Fruit fly (Drosophila melanogaster) whole organism, prepupa: Measurements from ENCODE around the gene AIMP2.

ENCODE experiments used
- CG10669 ChIP-seq: fragments of 200-800 bp; sonication (Bioruptor generic); optimal IDR thresholded peaks from 3 replicates; lab custom pipeline; 2018; ENCODE audit warnings: missing biosample characterization, mild to moderate bottlenecking, missing genetic modification characterization, moderate library complexity
- CG11762 ChIP-seq: fragments of 200-800 bp; sonication (Bioruptor generic); optimal IDR thresholded peaks from 3 replicates; lab custom pipeline; 2016; ENCODE audit warnings: missing biosample characterization, missing genetic modification characterization; ENCODE audit not compliant: insufficient read depth
- CG11902 ChIP-seq: fragments of 200-800 bp; sonication (Bioruptor generic); optimal IDR thresholded peaks from 3 replicates; lab custom pipeline; 2016; ENCODE audit warnings: missing biosample characterization, missing genetic modification characterization
- CG15336 ChIP-seq: fragments of 200-800 bp; sonication (Bioruptor generic); IDR thresholded peaks from 2 replicates; pipeline ENCODE4 v1.3.6; 2022; ENCODE audit warnings: missing biosample characterization, missing genetic modification characterization
- CG1621 ChIP-seq: fragments of 200-800 bp; sonication (Bioruptor generic); optimal IDR thresholded peaks from 3 replicates; lab custom pipeline; 2018; ENCODE audit warnings: missing biosample characterization, mild to moderate bottlenecking, missing genetic modification characterization
- CG16779 ChIP-seq: fragments of 200-800 bp; sonication (Bioruptor generic); optimal IDR thresholded peaks from 3 replicates; lab custom pipeline; 2017; ENCODE audit warnings: missing biosample characterization, mild to moderate bottlenecking, missing genetic modification characterization
- CG3032 ChIP-seq: fragments of 200-800 bp; optimal IDR thresholded peaks from 2 replicates; lab custom pipeline; 2019; ENCODE audit warnings: missing biosample characterization, mild to moderate bottlenecking, missing genetic modification characterization, moderate library complexity
- CG31627 ChIP-seq: fragments of 200-800 bp; sonication (Bioruptor generic); optimal IDR thresholded peaks from 3 replicates; lab custom pipeline; 2016; ENCODE audit warnings: missing biosample characterization, missing genetic modification characterization
- CG32006 ChIP-seq: fragments of 200-800 bp; sonication (Bioruptor generic); optimal IDR thresholded peaks from 3 replicates; lab custom pipeline; 2017; ENCODE audit warnings: missing biosample characterization, mild to moderate bottlenecking, missing genetic modification characterization
- CG34406 ChIP-seq: fragments of 200-800 bp; sonication (Bioruptor generic); optimal IDR thresholded peaks from 3 replicates; lab custom pipeline; 2016; ENCODE audit warnings: missing biosample characterization, missing genetic modification characterization
- CG6163 ChIP-seq: fragments of 200-800 bp; sonication (Bioruptor generic); IDR thresholded peaks from 3 replicates; pipeline ENCODE4 v1.3.6; 2022; ENCODE audit warnings: missing biosample characterization, missing genetic modification characterization
- CG6276 ChIP-seq: fragments of 200-800 bp; sonication (Bioruptor generic); optimal IDR thresholded peaks from 2 replicates; lab custom pipeline; 2017; ENCODE audit warnings: missing biosample characterization, mild to moderate bottlenecking, missing genetic modification characterization
- CG6792 ChIP-seq: fragments of 200-800 bp; sonication (Bioruptor generic); optimal IDR thresholded peaks from 3 replicates; lab custom pipeline; 2016; ENCODE audit warnings: missing biosample characterization, missing genetic modification characterization
- CG6854 ChIP-seq: fragments of 200-800 bp; sonication (Bioruptor generic); optimal IDR thresholded peaks from 2 replicates; lab custom pipeline; 2017; ENCODE audit warnings: missing biosample characterization, mild to moderate bottlenecking, missing genetic modification characterization
- CG7368 ChIP-seq: fragments of 200-800 bp; sonication (Bioruptor generic); optimal IDR thresholded peaks from 3 replicates; lab custom pipeline; 2016; ENCODE audit warnings: missing biosample characterization, missing genetic modification characterization
- CG8119 ChIP-seq: fragments of 200-800 bp; sonication (Bioruptor generic); IDR thresholded peaks from 3 replicates; pipeline ENCODE4 v1.3.6; 2022; ENCODE audit warnings: missing biosample characterization, missing genetic modification characterization
- CG8319 ChIP-seq: fragments of 200-800 bp; sonication (Bioruptor generic); optimal IDR thresholded peaks from 3 replicates; lab custom pipeline; 2016; ENCODE audit warnings: missing biosample characterization, missing genetic modification characterization
- CG8632 ChIP-seq: fragments of 200-800 bp; sonication (Bioruptor generic); optimal IDR thresholded peaks from 3 replicates; lab custom pipeline; 2016; ENCODE audit warnings: missing biosample characterization, missing genetic modification characterization
- CG9139 ChIP-seq: fragments of 200-800 bp; sonication (Bioruptor generic); optimal IDR thresholded peaks from 3 replicates; lab custom pipeline; 2017; ENCODE audit warnings: missing biosample characterization, mild to moderate bottlenecking, missing genetic modification characterization
- Eip75B ChIP-seq: fragments of 200-800 bp; sonication (Bioruptor generic); optimal IDR thresholded peaks from 3 replicates; lab custom pipeline; 2016; ENCODE audit warnings: missing biosample characterization, missing genetic modification characterization
- Eip78C ChIP-seq: fragments of 200-800 bp; sonication (Bioruptor generic); peaks from one replicate; lab custom pipeline; 2016; ENCODE audit warnings: missing biosample characterization, missing genetic modification characterization
- Ets21C ChIP-seq: fragments of 200-800 bp; sonication (Bioruptor generic); optimal IDR thresholded peaks from 3 replicates; lab custom pipeline; 2016; ENCODE audit warnings: missing biosample characterization, missing genetic modification characterization
- Ets96B ChIP-seq: fragments of 200-800 bp; optimal IDR thresholded peaks from 2 replicates; lab custom pipeline; 2019; ENCODE audit warnings: missing biosample characterization, mild to moderate bottlenecking, missing genetic modification characterization, moderate library complexity
- Gug ChIP-seq: fragments of 200-800 bp; sonication (Bioruptor generic); IDR thresholded peaks from 2 replicates; pipeline ENCODE4 v1.3.6; 2022; ENCODE audit warnings: missing biosample characterization, missing genetic modification characterization
- Hr38 ChIP-seq: sonication (Bioruptor generic); optimal IDR thresholded peaks from 2 replicates; lab custom pipeline; 2016; ENCODE audit warnings: missing biosample characterization, missing genetic modification characterization
- Lpt ChIP-seq: fragments of 200-800 bp; sonication (Bioruptor generic); optimal IDR thresholded peaks from 3 replicates; lab custom pipeline; 2016; ENCODE audit warnings: missing biosample characterization, missing genetic modification characterization
- Met ChIP-seq: fragments of 200-800 bp; sonication (Bioruptor generic); optimal IDR thresholded peaks from 3 replicates; lab custom pipeline; 2016; ENCODE audit warnings: missing biosample characterization, missing genetic modification characterization
- OdsH ChIP-seq: fragments of 200-800 bp; sonication (Bioruptor generic); optimal IDR thresholded peaks from 3 replicates; lab custom pipeline; 2016; ENCODE audit warnings: missing biosample characterization, missing genetic modification characterization
- Sox102F ChIP-seq: fragments of 200-800 bp; sonication (Bioruptor generic); optimal IDR thresholded peaks from 2 replicates; lab custom pipeline; 2016; ENCODE audit warnings: missing biosample characterization, mild to moderate bottlenecking, missing genetic modification characterization
- Sox14 ChIP-seq: fragments of 200-800 bp; sonication (Bioruptor generic); optimal IDR thresholded peaks from 3 replicates; lab custom pipeline; 2016; ENCODE audit warnings: missing biosample characterization, missing genetic modification characterization
- Sox15 ChIP-seq: fragments of 200-800 bp; sonication (Bioruptor generic); optimal IDR thresholded peaks from 3 replicates; lab custom pipeline; 2016; ENCODE audit warnings: missing biosample characterization, missing genetic modification characterization
- acj6 ChIP-seq: fragments of 200-800 bp; sonication (Bioruptor generic); optimal IDR thresholded peaks from 3 replicates; lab custom pipeline; 2016; ENCODE audit warnings: missing biosample characterization, missing genetic modification characterization
- cyc ChIP-seq: fragments of 200-800 bp; sonication (Bioruptor generic); optimal IDR thresholded peaks from 3 replicates; lab custom pipeline; 2016; ENCODE audit warnings: missing biosample characterization, missing genetic modification characterization
- dac ChIP-seq: fragments of 200-800 bp; sonication (Bioruptor generic); optimal IDR thresholded peaks from 2 replicates; lab custom pipeline; 2017; ENCODE audit warnings: missing biosample characterization, mild to moderate bottlenecking, missing genetic modification characterization
- dsx ChIP-seq: fragments of 200-800 bp; optimal IDR thresholded peaks from 3 replicates; lab custom pipeline; 2019; ENCODE audit warnings: missing biosample characterization, mild to moderate bottlenecking, missing genetic modification characterization, moderate library complexity; ENCODE audit not compliant: poor library complexity, severe bottlenecking
- eg ChIP-seq: fragments of 200-800 bp; sonication (Bioruptor generic); IDR thresholded peaks from 3 replicates; pipeline ENCODE4 v1.3.6; 2022; ENCODE audit warnings: missing biosample characterization, missing genetic modification characterization
- esn ChIP-seq: fragments of 200-800 bp; sonication (Bioruptor generic); optimal IDR thresholded peaks from 2 replicates; lab custom pipeline; 2016; ENCODE audit warnings: missing biosample characterization, mild to moderate bottlenecking, missing genetic modification characterization, moderate library complexity
- fd59A ChIP-seq: fragments of 200-800 bp; sonication (Bioruptor generic); optimal IDR thresholded peaks from 2 replicates; lab custom pipeline; 2017; ENCODE audit warnings: missing biosample characterization, mild to moderate bottlenecking, missing genetic modification characterization, missing genetic modification reagents
- lz ChIP-seq: fragments of 200-800 bp; sonication (Bioruptor generic); optimal IDR thresholded peaks from 3 replicates; lab custom pipeline; 2016; ENCODE audit warnings: missing biosample characterization, missing genetic modification characterization
- net ChIP-seq: fragments of 200-800 bp; sonication (Bioruptor generic); optimal IDR thresholded peaks from 3 replicates; lab custom pipeline; 2016; ENCODE audit warnings: missing biosample characterization, missing genetic modification characterization
- pdm3 ChIP-seq: fragments of 200-800 bp; sonication (Bioruptor generic); optimal IDR thresholded peaks from 3 replicates; lab custom pipeline; 2016; ENCODE audit warnings: missing biosample characterization, missing genetic modification characterization
- salr ChIP-seq, 2 experiments: fragments of 200-800 bp; sonication (Bioruptor generic); optimal IDR thresholded peaks; 3 replicates each; lab custom pipeline; 2016 to 2018; ENCODE audit warnings: missing biosample characterization in 2 of 2, missing genetic modification characterization in 2 of 2, mild to moderate bottlenecking in 1 of 2
- spab ChIP-seq: fragments of 200-800 bp; sonication (Bioruptor generic); optimal IDR thresholded peaks from 2 replicates; lab custom pipeline; 2017; ENCODE audit warnings: missing biosample characterization, mild to moderate bottlenecking, missing genetic modification characterization, missing genetic modification reagents
- ss ChIP-seq, 2 experiments: fragments of 200-800 bp; sonication (Bioruptor generic); optimal IDR thresholded peaks; 2 replicates in 1 of 2; 3 replicates in 1 of 2; lab custom pipeline; 2017 to 2018; ENCODE audit warnings: mild to moderate bottlenecking in 2 of 2, missing biosample characterization in 2 of 2, missing genetic modification characterization in 2 of 2, moderate library complexity in 1 of 2
- svp ChIP-seq: fragments of 200-800 bp; sonication (Bioruptor generic); peaks from one replicate; lab custom pipeline; 2016; ENCODE audit warnings: missing biosample characterization, missing genetic modification characterization
- topi ChIP-seq: fragments of 200-800 bp; sonication (Bioruptor generic); optimal IDR thresholded peaks from 3 replicates; lab custom pipeline; 2016; ENCODE audit warnings: missing biosample characterization, missing genetic modification characterization
- vri ChIP-seq: fragments of 200-800 bp; sonication (Bioruptor generic); optimal IDR thresholded peaks from 3 replicates; lab custom pipeline; 2016; ENCODE audit warnings: missing biosample characterization, mild to moderate bottlenecking, missing genetic modification characterization

The AIMP2 gene

DNA sequence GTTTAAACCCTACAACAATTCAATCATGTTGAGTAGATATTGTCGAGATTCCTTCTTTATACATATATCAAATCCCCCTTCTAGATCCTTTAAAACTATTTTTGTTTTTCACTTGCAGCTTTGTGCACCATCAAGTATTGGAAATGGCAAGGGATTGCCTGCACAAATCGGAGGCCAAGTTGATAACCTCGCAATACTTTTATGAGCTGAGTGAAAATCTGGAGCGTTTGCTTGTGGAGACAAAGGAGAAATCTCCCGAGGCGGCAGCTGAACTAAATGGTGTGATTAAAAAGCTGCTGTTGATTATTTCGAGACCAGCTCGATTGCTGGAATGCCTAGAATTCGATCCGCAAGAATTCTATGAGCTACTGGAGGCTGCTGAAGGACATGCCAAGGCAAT, 12.9 kb upstream of the AIMP2 start:
- TF ChIP-seq CG16779 (no peak), svp (GFP tag; lab: Kevin White, UChicago) (peak; percentile 94), CG10669 (GFP tag; lab: Kevin White, UChicago) (no peak), CG9139 (no peak), Gug (no peak), fd59A (GFP tag; lab: Kevin White, UChicago) (no peak), eg (GFP tag; lab: Robert Waterston, UW) (no peak), CG34406 (no peak), CG8632 (GFP tag; lab: Kevin White, UChicago) (no peak)

- TF ChIP-seq CG31627 (GFP tag; lab: Kevin White, UChicago) (no peak), CG15336 (GFP tag; lab: Robert Waterston, UW) (no peak), Ets21C (GFP tag; lab: Kevin White, UChicago) (no peak), CG7368 (GFP tag; lab: Kevin White, UChicago) (no peak), net (no peak), Lpt (GFP tag; lab: Kevin White, UChicago) (no peak), ss (GFP tag; optimal IDR thresholded peaks at IDR 0.05; lab: Kevin White, UChicago) (no peak), pdm3 (no peak), topi (GFP tag; lab: Kevin White, UChicago) (no peak), CG6854 (GFP tag; lab: Kevin White, UChicago) (no peak), OdsH (no peak), dsx (no peak), eg (GFP tag; lab: Robert Waterston, UW) (no peak), CG8319 (no peak), Hr38 (GFP tag; lab: Kevin White, UChicago) (no peak)
Observed at dm6 chr3L:15576357-15576756, 7.1 kb upstream of the AIMP2 start, which contains the start of gene Ufsp2. Gene Ufsp2 (plus strand): TSS chr3L:15576570.

- TF ChIP-seq vri (GFP tag; lab: Kevin White, UChicago) (no peak), net (no peak), CG16779 (no peak), Gug (peak; percentile 69), CG8119 (GFP tag; lab: Robert Waterston, UW) (no peak), acj6 (no peak), cyc (GFP tag; lab: Kevin White, UChicago) (peak; percentile 70), Ets96B (peak; percentile 86), Sox14 (no peak), Met (GFP tag; lab: Kevin White, UChicago) (no peak), CG32006 (GFP tag; lab: Kevin White, UChicago) (no peak), CG1621 (no peak), Sox102F (GFP tag; lab: Kevin White, UChicago) (no peak), OdsH (no peak), Hr38 (GFP tag; lab: Kevin White, UChicago) (peak; percentile 70), Sox15 (GFP tag; lab: Kevin White, UChicago) (peak; percentile 65), topi (GFP tag; lab: Kevin White, UChicago) (no peak), CG6276 (GFP tag; lab: Kevin White, UChicago) (no peak), CG11902 (GFP tag; lab: Kevin White, UChicago) (peak; percentile 92), esn (GFP tag; lab: Kevin White, UChicago) (peak; percentile 85), salr (GFP tag; optimal IDR thresholded peaks at IDR 0.05; lab: Kevin White, UChicago) (no peak), Eip75B (no peak), ss (GFP tag; optimal IDR thresholded peaks at IDR 0.05; lab: Kevin White, UChicago) (no peak), CG8319 (no peak), Eip78C (GFP tag; lab: Kevin White, UChicago) (no peak), CG31627 (GFP tag; lab: Kevin White, UChicago) (peak; percentile 82), CG34406 (no peak), CG8632 (GFP tag; lab: Kevin White, UChicago) (no peak), CG11762 (GFP tag; lab: Kevin White, UChicago) (peak; percentile 64), CG6792 (GFP tag; lab: Kevin White, UChicago) (no peak), fd59A (GFP tag; lab: Kevin White, UChicago) (peak; percentile 13), eg (GFP tag; lab: Robert Waterston, UW) (peak; percentile 92), CG3032 (tag; lab: Kevin White, UChicago) (peak; percentile 91), CG7368 (GFP tag; lab: Kevin White, UChicago) (no peak), spab (GFP tag; lab: Kevin White, UChicago) (no peak), CG6163 (GFP tag; lab: Robert Waterston, UW) (peak; percentile 94), dac (GFP tag; lab: Kevin White, UChicago) (no peak), dsx (no peak), lz (peak; percentile 81), CG15336 (GFP tag; lab: Robert Waterston, UW) (peak; percentile 50)
Observed at dm6 chr3L:15580487-15580886, 3.0 kb upstream of the AIMP2 start, which contains the start of the genes mrn and CG12301. Gene mrn (minus strand): TSS chr3L:15580537. Gene CG12301 (plus strand): TSS chr3L:15580800.
